Worm (Caenorhabditis elegans) whole organism, L3 larva: ENCODE measurements around the gene R12B2.13.

ENCODE experiments used
- ZK546.5 ChIP-seq: sonication (generic microtip); optimal IDR thresholded peaks from 2 replicates; lab custom pipeline; 2017; ENCODE audit warnings: missing biosample characterization, missing genetic modification characterization
- aly-2 ChIP-seq: fragments of 150-350 bp; optimal IDR thresholded peaks from 2 replicates; lab custom pipeline; 2014; ENCODE audit warnings: missing biosample characterization, missing genetic modification characterization
- ama-1 ChIP-seq: fragments of 150-350 bp; optimal IDR thresholded peaks from 2 replicates; lab custom pipeline; 2018
- ceh-28 ChIP-seq: fragments of 150-350 bp; optimal IDR thresholded peaks from 2 replicates; lab custom pipeline; 2014; ENCODE audit warnings: missing biosample characterization, missing genetic modification reagents, missing genetic modification characterization
- ceh-9 ChIP-seq: sonication (generic microtip); optimal IDR thresholded peaks from 2 replicates; lab custom pipeline; 2018; ENCODE audit warnings: missing biosample characterization, missing genetic modification characterization
- egl-5 ChIP-seq: fragments of 150-350 bp; optimal IDR thresholded peaks from 2 replicates; lab custom pipeline; 2017; ENCODE audit warnings: missing biosample characterization, missing genetic modification reagents, missing genetic modification characterization, inconsistent platforms
- elt-1 ChIP-seq: fragments of 150-350 bp; optimal IDR thresholded peaks from 2 replicates; lab custom pipeline; 2014; ENCODE audit warnings: missing biosample characterization, missing genetic modification characterization
- elt-2 ChIP-seq: sonication (generic microtip); optimal IDR thresholded peaks from 2 replicates; lab custom pipeline; 2016; ENCODE audit warnings: missing genetic modification reagents, mild to moderate bottlenecking, missing genetic modification characterization, missing compliant biosample characterization
- elt-3 ChIP-seq, 3 experiments: fragments of 150-350 bp in 1 of 3; sonication (generic microtip) in 2 of 3; optimal IDR thresholded peaks; 2 replicates in 2 of 3; 4 replicates in 1 of 3; lab custom pipeline; 2014 to 2017; ENCODE audit warnings: missing biosample characterization in 3 of 3, missing genetic modification characterization in 3 of 3
- eor-1 ChIP-seq, 2 experiments: fragments of 150-350 bp; optimal IDR thresholded peaks; 2 replicates each; lab custom pipeline; 2014 to 2018; ENCODE audit warnings: missing biosample characterization in 2 of 2, missing genetic modification characterization in 2 of 2
- fkh-10 ChIP-seq: sonication (generic microtip); optimal IDR thresholded peaks from 2 replicates; lab custom pipeline; 2017; ENCODE audit warnings: missing biosample characterization, missing genetic modification reagents, missing genetic modification characterization
- fkh-2 ChIP-seq: fragments of 150-350 bp; optimal IDR thresholded peaks from 2 replicates; lab custom pipeline; 2014; ENCODE audit warnings: missing biosample characterization, missing genetic modification reagents, missing genetic modification characterization
- fos-1 ChIP-seq: fragments of 150-350 bp; optimal IDR thresholded peaks from 2 replicates; lab custom pipeline; 2014; ENCODE audit warnings: missing biosample characterization, missing genetic modification characterization
- hmg-11 ChIP-seq: sonication (generic microtip); optimal IDR thresholded peaks from 2 replicates; lab custom pipeline; 2016; ENCODE audit warnings: missing genetic modification characterization, missing compliant biosample characterization
- jun-1 ChIP-seq: fragments of 150-350 bp; optimal IDR thresholded peaks from 2 replicates; lab custom pipeline; 2014; ENCODE audit warnings: missing biosample characterization, missing genetic modification reagents, missing genetic modification characterization
- lin-15B ChIP-seq: fragments of 150-350 bp; optimal IDR thresholded peaks from 2 replicates; lab custom pipeline; 2014; ENCODE audit warnings: missing biosample characterization, missing genetic modification characterization
- lsy-12 ChIP-seq: sonication (generic microtip); optimal IDR thresholded peaks from 2 replicates; lab custom pipeline; 2016; ENCODE audit warnings: mild to moderate bottlenecking, missing genetic modification characterization, missing compliant biosample characterization
- mdl-1 ChIP-seq: fragments of 150-350 bp; optimal IDR thresholded peaks from 2 replicates; lab custom pipeline; 2014; ENCODE audit warnings: missing biosample characterization, missing genetic modification characterization
- mml-1 ChIP-seq: fragments of 150-350 bp; sonication (generic microtip); optimal IDR thresholded peaks from 3 replicates; lab custom pipeline; 2014; ENCODE audit warnings: missing biosample characterization, missing genetic modification characterization
- nfya-1 ChIP-seq: sonication (generic microtip); optimal IDR thresholded peaks from 2 replicates; lab custom pipeline; 2017; ENCODE audit warnings: missing genetic modification characterization, mild to moderate bottlenecking, missing compliant biosample characterization, antibody characterized with exemption, moderate library complexity; ENCODE audit not compliant: insufficient read depth
- nhr-23 ChIP-seq: fragments of 150-350 bp; optimal IDR thresholded peaks from 2 replicates; lab custom pipeline; 2014; ENCODE audit warnings: missing biosample characterization, missing genetic modification reagents, missing genetic modification characterization
- nhr-237 ChIP-seq: fragments of 150-350 bp; optimal IDR thresholded peaks from 2 replicates; lab custom pipeline; 2014; ENCODE audit warnings: missing biosample characterization, missing genetic modification characterization
- nhr-25 ChIP-seq: sonication (generic microtip); optimal IDR thresholded peaks from 2 replicates; lab custom pipeline; 2017; ENCODE audit warnings: missing biosample characterization, missing genetic modification characterization
- nhr-28 ChIP-seq: fragments of 150-350 bp; optimal IDR thresholded peaks from 2 replicates; lab custom pipeline; 2014; ENCODE audit warnings: missing biosample characterization, missing genetic modification characterization
- nhr-43 ChIP-seq: sonication (generic microtip); optimal IDR thresholded peaks from 2 replicates; lab custom pipeline; 2016; ENCODE audit warnings: mild to moderate bottlenecking, missing genetic modification characterization, missing compliant biosample characterization; ENCODE audit not compliant: poor library complexity, severe bottlenecking
- nhr-67 ChIP-seq: fragments of 150-350 bp; optimal IDR thresholded peaks from 2 replicates; lab custom pipeline; 2014; ENCODE audit warnings: missing biosample characterization, missing genetic modification characterization
- nhr-76 ChIP-seq: fragments of 150-350 bp; sonication (generic microtip); optimal IDR thresholded peaks from 5 replicates; lab custom pipeline; 2014; ENCODE audit warnings: missing biosample characterization, missing genetic modification characterization
- pha-4 ChIP-seq: fragments of 150-350 bp; optimal IDR thresholded peaks from 2 replicates; lab custom pipeline; 2014; ENCODE audit warnings: missing biosample characterization, missing genetic modification reagents, missing genetic modification characterization
- pqm-1 ChIP-seq: fragments of 150-350 bp; optimal IDR thresholded peaks from 2 replicates; lab custom pipeline; 2017; ENCODE audit warnings: missing biosample characterization, missing genetic modification characterization, inconsistent platforms
- sea-2 ChIP-seq: fragments of 150-350 bp; sonication (generic microtip); optimal IDR thresholded peaks from 4 replicates; lab custom pipeline; 2014; ENCODE audit warnings: missing biosample characterization, missing genetic modification reagents, missing genetic modification characterization
- unc-39 ChIP-seq: sonication (generic microtip); optimal IDR thresholded peaks from 4 replicates; lab custom pipeline; 2017; ENCODE audit warnings: missing biosample characterization, missing genetic modification characterization
- unc-62 ChIP-seq: fragments of 150-350 bp; sonication (generic microtip); optimal IDR thresholded peaks from 4 replicates; lab custom pipeline; 2014; ENCODE audit warnings: missing biosample characterization, missing genetic modification reagents, missing genetic modification characterization
- ztf-11 ChIP-seq: fragments of 150-350 bp; optimal IDR thresholded peaks from 2 replicates; lab custom pipeline; 2014; ENCODE audit warnings: missing biosample characterization, missing genetic modification characterization

R12B2.13 gene

DNA sequence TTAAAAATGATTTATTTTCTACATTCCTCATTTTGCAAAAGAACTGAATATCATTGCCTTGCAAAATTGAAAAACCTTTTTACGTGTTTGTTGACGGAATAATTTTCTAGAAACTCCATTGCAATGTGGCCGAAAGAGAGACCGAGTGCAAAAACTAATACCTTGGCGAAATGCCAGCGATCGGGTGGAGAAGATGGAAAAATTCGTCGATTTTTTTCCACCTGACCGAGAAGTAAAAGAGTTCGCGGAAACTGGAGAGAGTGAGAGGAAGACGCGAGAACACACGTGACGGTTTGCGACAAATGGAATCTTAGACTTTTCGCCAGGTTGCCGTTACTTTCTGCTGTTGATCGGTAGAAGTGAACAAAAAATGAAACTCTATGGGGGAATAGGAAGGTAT, 8.4 kb upstream of the R12B2.13 start:
- TF ChIP-seq ceh-9 (tag; lab: Kevin White, UChicago) (no peak), aly-2 (no peak), nhr-25 (tag; lab: Kevin White, UChicago) (peak; percentile 74), jun-1 (tag; lab: Kevin White, UChicago) (peak; percentile 23), hmg-11 (tag; lab: Kevin White, UChicago) (peak; percentile 3), mdl-1 (tag; lab: Kevin White, UChicago) (peak; percentile 8), egl-5 (tag; lab: Kevin White, UChicago) (peak; percentile 20), pha-4 (peak; percentile 53), nfya-1 (tag; lab: Kevin White, UChicago) (peak; percentile 17), fos-1 (tag; lab: Kevin White, UChicago) (no peak), nhr-23 (tag; lab: Kevin White, UChicago) (peak; percentile 56)
- TF ChIP-seq, all 47 proteins: peak for 8

DNA sequence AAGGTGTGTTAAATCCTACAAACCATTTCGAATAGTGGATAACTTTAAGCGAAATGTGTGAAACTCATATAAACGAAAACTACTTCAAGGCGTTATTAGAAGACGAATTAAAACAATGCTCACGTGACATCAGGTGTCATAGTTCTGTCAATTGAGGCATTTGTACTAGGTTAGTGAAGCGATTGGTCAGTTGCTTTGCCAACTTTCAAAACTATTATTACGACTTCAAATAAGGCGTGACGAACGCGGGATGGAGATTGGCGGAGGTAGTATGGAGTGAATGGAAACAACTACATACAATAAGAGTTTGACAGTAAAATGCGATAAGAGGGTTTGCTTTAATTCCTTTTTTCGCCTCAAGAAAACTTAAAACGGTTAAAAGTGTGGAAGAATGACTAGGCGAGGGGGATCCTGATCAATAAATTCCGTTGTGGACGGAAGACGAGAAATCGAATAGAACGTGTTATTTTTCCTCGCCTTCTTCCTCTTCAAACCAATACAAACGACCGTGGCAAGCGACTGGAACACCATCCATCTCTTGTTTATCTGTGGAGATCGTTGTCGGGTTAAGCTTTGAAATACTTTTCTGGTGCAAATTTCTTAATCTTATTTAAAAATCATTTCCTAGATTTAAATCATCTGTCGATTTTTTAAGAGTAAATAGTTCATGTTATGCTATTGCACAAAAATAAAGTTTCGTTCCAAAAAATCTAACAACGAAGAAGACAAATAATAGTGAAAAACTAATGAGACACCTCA, 7.7 kb upstream of the R12B2.13 start:
- TF ChIP-seq ceh-28 (tag; lab: Kevin White, UChicago) (no peak), ama-1 (lab: Kevin White, UChicago) (peak; percentile 50), elt-1 (tag; lab: Kevin White, UChicago) (peak; percentile 62)

DNA sequence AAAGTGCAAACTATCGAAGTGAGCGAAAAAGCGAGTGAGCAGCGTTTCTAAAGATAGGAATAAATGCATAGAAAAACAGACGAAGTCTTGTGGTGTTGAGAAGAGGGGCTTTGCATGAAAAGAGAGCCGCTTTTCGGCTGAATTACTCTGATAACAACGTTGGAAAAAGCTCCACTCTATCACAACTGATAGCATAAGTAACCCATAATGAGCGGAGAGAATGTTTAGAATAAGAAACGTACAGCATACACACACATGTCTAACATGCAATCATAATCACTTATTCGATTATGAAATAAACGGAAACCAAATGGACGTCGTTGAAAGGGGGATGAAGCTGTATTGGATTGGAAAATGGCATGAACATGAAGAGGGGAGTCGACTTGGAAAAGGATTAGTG, 7.0 kb upstream of the R12B2.13 start:
- TF ChIP-seq elt-2 (tag; lab: Kevin White, UChicago) (peak; percentile 75), mdl-1 (tag; lab: Kevin White, UChicago) (no peak), pqm-1 (tag; lab: Kevin White, UChicago) (peak; percentile 61)
- TF ChIP-seq, all 47 proteins: peak for 2

DNA sequence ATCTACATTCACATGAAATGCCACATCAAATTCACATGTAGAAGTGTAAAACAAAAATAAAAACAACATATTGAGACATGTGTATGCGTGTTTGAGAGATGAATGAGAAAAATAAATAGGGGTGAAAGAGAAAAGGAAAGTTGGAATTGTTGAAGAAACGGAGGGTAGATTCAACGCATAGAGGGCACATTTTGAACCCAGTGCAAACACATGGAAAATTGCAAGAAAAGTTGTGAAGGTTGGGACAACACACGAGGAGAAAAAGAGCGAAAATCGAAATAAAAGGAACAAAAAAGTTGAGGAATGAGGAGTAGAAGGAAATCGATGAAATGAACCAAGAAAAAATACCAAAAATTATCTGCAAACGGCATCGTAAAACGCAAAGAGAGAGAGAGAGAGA, 6.3 kb upstream of the R12B2.13 start:
- TF ChIP-seq ceh-28 (tag; lab: Kevin White, UChicago) (no peak), mml-1 (tag; lab: Kevin White, UChicago) (peak; percentile 36)

DNA sequence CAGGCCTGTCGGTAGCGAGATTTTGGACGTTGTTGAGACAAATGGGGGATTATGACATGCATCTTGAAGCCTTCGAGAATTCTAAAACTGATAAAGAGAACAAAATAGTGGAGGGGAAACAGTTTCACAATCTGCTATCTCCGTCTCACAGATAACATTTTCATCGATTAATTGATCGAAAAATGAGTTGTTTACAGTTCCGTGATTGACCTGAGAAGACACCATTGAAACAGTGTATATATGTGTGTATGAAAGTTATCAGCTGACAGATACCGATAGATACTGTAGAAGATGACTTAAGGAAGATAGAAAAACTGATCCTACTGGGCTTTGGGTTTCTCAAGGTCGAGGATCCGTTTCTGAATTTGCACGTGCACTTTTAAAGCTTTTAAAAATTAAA, 5.9 kb upstream of the R12B2.13 start:
- TF ChIP-seq elt-1 (tag; lab: Kevin White, UChicago) = no peak
- no peak for TF ChIP-seq lsy-12 (tag; lab: Kevin White, UChicago)
- no peak for TF ChIP-seq eor-1 (tag; optimal IDR thresholded peaks at IDR 0.05; lab: Kevin White, UChicago)
- TF ChIP-seq ztf-11 (tag; lab: Kevin White, UChicago) = no peak
- TF ChIP-seq nhr-23 (tag; lab: Kevin White, UChicago) = peak; percentile 61
- TF ChIP-seq nhr-43 (tag; lab: Kevin White, UChicago) = peak; percentile 69
- peak; percentile 83 for TF ChIP-seq ceh-28 (tag; lab: Kevin White, UChicago)
- peak; percentile 83 for TF ChIP-seq pqm-1 (tag; lab: Kevin White, UChicago)
- TF ChIP-seq unc-62 (GFP tag; lab: Kevin White, UChicago) = no peak
- peak; percentile 31 for TF ChIP-seq jun-1 (tag; lab: Kevin White, UChicago)
- peak; percentile 76 for TF ChIP-seq elt-2 (tag; lab: Kevin White, UChicago)
- no peak for TF ChIP-seq nhr-76
- peak in 1 of 3 experiments; percentile 10 for TF ChIP-seq elt-3 (tag; optimal IDR thresholded peaks at IDR 0.05; lab: Kevin White, UChicago)

DNA sequence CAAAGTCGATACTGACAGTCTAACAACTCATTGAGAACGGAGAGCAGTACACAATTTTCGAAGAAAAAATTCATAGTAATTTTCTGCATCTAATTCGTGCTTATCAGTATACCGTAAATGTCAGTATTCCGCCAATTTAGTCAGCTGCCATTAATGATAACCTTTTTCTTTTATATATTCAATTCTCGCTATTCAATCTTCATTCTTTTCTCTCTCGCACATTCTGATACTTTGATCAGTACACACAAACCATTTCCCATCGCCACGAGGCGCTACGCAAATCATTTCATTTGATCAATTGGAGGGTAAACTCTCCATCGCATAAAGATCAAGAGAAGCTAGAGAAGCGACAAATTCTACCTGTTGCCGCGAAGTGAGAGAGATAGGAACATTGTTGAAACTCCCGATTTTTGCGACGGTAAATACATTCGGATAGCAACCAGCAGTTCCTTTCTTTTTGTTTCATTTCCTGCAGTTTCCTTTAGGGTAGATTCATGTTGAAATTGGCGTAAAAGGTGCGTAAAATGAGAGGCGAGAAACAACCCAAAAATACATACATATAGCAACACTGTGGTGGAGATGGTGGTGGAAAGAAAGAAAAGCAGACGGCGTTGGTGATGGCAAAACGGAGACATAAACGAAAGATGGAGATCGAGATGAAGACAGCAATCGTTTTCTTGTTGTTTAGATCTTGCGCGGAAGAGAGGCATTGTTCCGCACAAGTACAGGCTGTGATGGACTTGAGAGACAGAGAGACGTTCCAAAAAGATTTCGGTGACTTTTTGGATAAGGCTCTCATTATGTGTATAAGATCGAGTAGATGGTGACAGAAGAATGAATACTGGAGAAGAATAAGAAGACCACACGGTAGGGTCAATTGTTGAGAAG, 5.1 kb upstream of the R12B2.13 start:
- no peak for TF ChIP-seq ZK546.5
- no peak for TF ChIP-seq nhr-237
- TF ChIP-seq fos-1 (tag; lab: Kevin White, UChicago) = no peak
- peak; percentile 14 for TF ChIP-seq nfya-1 (tag; lab: Kevin White, UChicago)
- peak; percentile 11 for TF ChIP-seq mdl-1 (tag; lab: Kevin White, UChicago)
- TF ChIP-seq ceh-28 (tag; lab: Kevin White, UChicago) = no peak
- no peak for TF ChIP-seq ztf-11 (tag; lab: Kevin White, UChicago)
- TF ChIP-seq sea-2 (GFP tag; lab: Kevin White, UChicago) = no peak
- TF ChIP-seq unc-39 = no peak
- TF ChIP-seq nhr-76 = no peak
- TF ChIP-seq nhr-28 (tag; lab: Kevin White, UChicago) = no peak
- TF ChIP-seq fkh-2 = no peak
- TF ChIP-seq jun-1 (tag; lab: Kevin White, UChicago) = peak; percentile 35
- peak; percentile 53 for TF ChIP-seq lsy-12 (tag; lab: Kevin White, UChicago)
- TF ChIP-seq aly-2 = no peak
- no peak for TF ChIP-seq egl-5 (tag; lab: Kevin White, UChicago)
- TF ChIP-seq pqm-1 (tag; lab: Kevin White, UChicago) = peak; percentile 93
- no peak for TF ChIP-seq lin-15B (tag; lab: Kevin White, UChicago)
- peak; percentile 46 for TF ChIP-seq nhr-23 (tag; lab: Kevin White, UChicago)
- no peak for TF ChIP-seq eor-1 (tag; optimal IDR thresholded peaks at IDR 0.05; lab: Kevin White, UChicago)
- no peak for TF ChIP-seq hmg-11 (tag; lab: Kevin White, UChicago)
- TF ChIP-seq fkh-10 (GFP tag; lab: Kevin White, UChicago) = no peak
- TF ChIP-seq nhr-25 (tag; lab: Kevin White, UChicago) = no peak
- peak; percentile 75 for TF ChIP-seq pha-4
- no peak for TF ChIP-seq elt-3 (tag; optimal IDR thresholded peaks at IDR 0.05; lab: Kevin White, UChicago)
- peak; percentile 95 for TF ChIP-seq elt-2 (tag; lab: Kevin White, UChicago)
- TF ChIP-seq nhr-67 (tag; lab: Kevin White, UChicago) = no peak
- peak; percentile 44 for TF ChIP-seq nhr-43 (tag; lab: Kevin White, UChicago)
